Worm (Caenorhabditis elegans) whole organism, young adult: ENCODE results near the gene C14B9.3.

Source experiments
- B0035.1 ChIP-seq: sonication (generic microtip); optimal IDR thresholded peaks from 2 replicates; lab custom pipeline; 2016; ENCODE audit warnings: missing genetic modification characterization, mild to moderate bottlenecking, missing compliant biosample characterization, missing genotype, missing genetic modification reagents
- B0261.1 ChIP-seq: sonication (generic microtip); optimal IDR thresholded peaks from 2 replicates; lab custom pipeline; 2016; ENCODE audit warnings: mild to moderate bottlenecking, missing genetic modification characterization, moderate library complexity, missing compliant biosample characterization
- B0336.3 ChIP-seq: fragments of 200-800 bp; sonication (Bioruptor generic); IDR thresholded peaks from 2 replicates; pipeline ENCODE4 v1.3.6; 2022; ENCODE audit warnings: missing genetic modification characterization, missing compliant biosample characterization
- C17E4.6 ChIP-seq: fragments of 200-800 bp; sonication (Bioruptor generic); IDR thresholded peaks from 2 replicates; pipeline ENCODE4 v1.3.6; 2022; ENCODE audit warnings: missing genetic modification reagents, missing genetic modification characterization, missing compliant biosample characterization
- F22D6.2 ChIP-seq: sonication (generic microtip); optimal IDR thresholded peaks from 2 replicates; lab custom pipeline; 2016; ENCODE audit warnings: mild to moderate bottlenecking, missing genetic modification characterization, missing compliant biosample characterization
- F23B12.7 ChIP-seq: sonication (generic microtip); optimal IDR thresholded peaks from 2 replicates; lab custom pipeline; 2017; ENCODE audit warnings: missing genetic modification characterization, mild to moderate bottlenecking, missing compliant biosample characterization, antibody characterized with exemption, moderate library complexity; ENCODE audit not compliant: insufficient read depth
- F33H1.4 ChIP-seq: fragments of 200-800 bp; sonication (Bioruptor generic); IDR thresholded peaks from 2 replicates; pipeline ENCODE4 v1.3.6; 2022; ENCODE audit warnings: missing genetic modification reagents, missing genetic modification characterization, missing compliant biosample characterization
- F39B2.1 ChIP-seq: fragments of 200-800 bp; sonication (Bioruptor generic); IDR thresholded peaks from 2 replicates; pipeline ENCODE4 v1.3.6; 2022; ENCODE audit warnings: missing genetic modification reagents, missing genetic modification characterization, missing compliant biosample characterization
- F52B5.7 ChIP-seq: sonication (generic microtip); optimal IDR thresholded peaks from 2 replicates; lab custom pipeline; 2016; ENCODE audit warnings: mild to moderate bottlenecking, missing genetic modification characterization, missing compliant biosample characterization
- F57A8.1 ChIP-seq: fragments of 200-800 bp; sonication (Bioruptor generic); optimal IDR thresholded peaks from 2 replicates; lab custom pipeline; 2018; ENCODE audit warnings: mild to moderate bottlenecking, missing genetic modification characterization, moderate library complexity, missing compliant biosample characterization
- K11D2.4 ChIP-seq: fragments of 200-800 bp; sonication (Bioruptor generic); IDR thresholded peaks from 2 replicates; pipeline ENCODE4 v1.3.6; 2022; ENCODE audit warnings: missing genetic modification reagents, missing genetic modification characterization, missing compliant biosample characterization
- T26A5.8 ChIP-seq: sonication (generic microtip); optimal IDR thresholded peaks from 2 replicates; lab custom pipeline; 2016; ENCODE audit warnings: missing genetic modification characterization, missing compliant biosample characterization
- Y79H2A.3 ChIP-seq: fragments of 200-800 bp; sonication (Bioruptor generic); conservative IDR thresholded peaks from 2 replicates; pipeline ENCODE4 v1.3.6; 2022; ENCODE audit warnings: missing genetic modification reagents, missing genetic modification characterization, missing compliant biosample characterization
- ZK185.1 ChIP-seq: sonication (generic microtip); optimal IDR thresholded peaks from 2 replicates; lab custom pipeline; 2016; ENCODE audit warnings: mild to moderate bottlenecking, missing genetic modification characterization, missing compliant biosample characterization; ENCODE audit not compliant: poor library complexity, severe bottlenecking
- atf-7 ChIP-seq: sonication (generic microtip); optimal IDR thresholded peaks from 2 replicates; lab custom pipeline; 2017; ENCODE audit warnings: mild to moderate bottlenecking, missing genetic modification characterization, missing compliant biosample characterization
- attf-6 ChIP-seq: fragments of 200-800 bp; sonication (Bioruptor generic); IDR thresholded peaks from 2 replicates; pipeline ENCODE4 v1.3.6; 2022; ENCODE audit warnings: missing genetic modification reagents, missing genetic modification characterization, missing compliant biosample characterization
- bed-1 ChIP-seq: fragments of 200-800 bp; sonication (Bioruptor generic); IDR thresholded peaks from 2 replicates; pipeline ENCODE4 v1.3.6; 2022; ENCODE audit warnings: missing genetic modification reagents, missing genetic modification characterization, missing compliant biosample characterization
- bed-2 ChIP-seq: fragments of 200-800 bp; sonication (Bioruptor generic); IDR thresholded peaks from 2 replicates; pipeline ENCODE4 v1.3.6; 2022; ENCODE audit warnings: missing genetic modification reagents, missing genetic modification characterization, missing compliant biosample characterization
- cebp-2 ChIP-seq: fragments of 200-800 bp; sonication (Bioruptor generic); IDR thresholded peaks from 2 replicates; pipeline ENCODE4 v1.3.6; 2022; ENCODE audit warnings: missing genetic modification characterization, missing compliant biosample characterization
- ceh-40 ChIP-seq: fragments of 200-800 bp; sonication (Bioruptor generic); IDR thresholded peaks from 2 replicates; pipeline ENCODE4 v1.3.6; 2022; ENCODE audit warnings: missing genetic modification characterization, missing compliant biosample characterization
- ceh-58 ChIP-seq: fragments of 200-800 bp; sonication (Bioruptor generic); IDR thresholded peaks from 2 replicates; pipeline ENCODE4 v1.3.6; 2022; ENCODE audit warnings: missing genetic modification characterization, missing compliant biosample characterization
- egl-18 ChIP-seq: fragments of 200-800 bp; sonication (Bioruptor generic); IDR thresholded peaks from 2 replicates; pipeline ENCODE4 v1.3.6; 2022; ENCODE audit warnings: missing genetic modification reagents, missing genetic modification characterization, missing compliant biosample characterization
- egl-44 ChIP-seq: fragments of 200-800 bp; sonication (Bioruptor generic); IDR thresholded peaks from 2 replicates; pipeline ENCODE4 v1.3.6; 2022; ENCODE audit warnings: missing genetic modification reagents, missing genetic modification characterization, missing compliant biosample characterization
- fkh-3 ChIP-seq: sonication (generic microtip); optimal IDR thresholded peaks from 2 replicates; lab custom pipeline; 2016; ENCODE audit warnings: mild to moderate bottlenecking, missing genetic modification characterization, missing compliant biosample characterization
- hlh-12 ChIP-seq: sonication (generic microtip); optimal IDR thresholded peaks from 2 replicates; lab custom pipeline; 2016; ENCODE audit warnings: missing genetic modification characterization, missing compliant biosample characterization
- hmg-1.2 ChIP-seq: fragments of 200-800 bp; sonication (Bioruptor generic); IDR thresholded peaks from 2 replicates; pipeline ENCODE4 v1.3.6; 2022; ENCODE audit warnings: missing genetic modification reagents, missing genetic modification characterization, missing compliant biosample characterization
- hrde-1 ChIP-seq: sonication (generic microtip); optimal IDR thresholded peaks from 2 replicates; lab custom pipeline; 2016; ENCODE audit warnings: missing genetic modification characterization, mild to moderate bottlenecking, missing compliant biosample characterization, moderate library complexity, missing genotype, missing genetic modification reagents, borderline replicate concordance
- hsf-1 ChIP-seq: fragments of 200-800 bp; sonication (Bioruptor generic); IDR thresholded peaks from 2 replicates; pipeline ENCODE4 v1.3.6; 2022; ENCODE audit warnings: missing genetic modification reagents, missing genetic modification characterization, missing compliant biosample characterization
- lag-1 ChIP-seq: fragments of 200-800 bp; sonication (Bioruptor generic); IDR thresholded peaks from 2 replicates; pipeline ENCODE4 v1.3.6; 2022; ENCODE audit warnings: missing genetic modification reagents, missing genetic modification characterization, missing compliant biosample characterization
- let-526 ChIP-seq: fragments of 200-800 bp; sonication (Bioruptor generic); IDR thresholded peaks from 2 replicates; pipeline ENCODE4 v1.3.6; 2022; ENCODE audit warnings: missing genetic modification reagents, missing genetic modification characterization, missing compliant biosample characterization
- let-607 ChIP-seq, 2 experiments: fragments of 200-800 bp in 1 of 2; sonication (Bioruptor generic) in 1 of 2; sonication (generic microtip) in 1 of 2; optimal IDR thresholded peaks; 2 replicates each; lab custom pipeline; 2016 to 2018; ENCODE audit warnings: mild to moderate bottlenecking in 2 of 2, missing compliant biosample characterization in 2 of 2, missing genetic modification characterization in 2 of 2, moderate library complexity in 2 of 2, missing genotype in 1 of 2
- lin-26 ChIP-seq: fragments of 200-800 bp; sonication (Bioruptor generic); IDR thresholded peaks from 2 replicates; pipeline ENCODE4 v1.3.6; 2022; ENCODE audit warnings: missing genetic modification reagents, missing genetic modification characterization, missing compliant biosample characterization
- lin-35 ChIP-seq, 3 experiments: fragments of 150-350 bp in 2 of 3; sonication (generic microtip) in 1 of 3; optimal IDR thresholded peaks; 2 replicates each; lab custom pipeline; 2014 to 2018; ENCODE audit warnings: missing biosample characterization in 3 of 3, missing genetic modification characterization in 3 of 3, missing genetic modification reagents in 3 of 3
- lin-54 ChIP-seq: fragments of 200-800 bp; sonication (Bioruptor generic); optimal IDR thresholded peaks from 2 replicates; lab custom pipeline; 2018; ENCODE audit warnings: mild to moderate bottlenecking, missing genetic modification characterization, missing compliant biosample characterization
- madf-10 ChIP-seq: sonication (generic microtip); optimal IDR thresholded peaks from 2 replicates; lab custom pipeline; 2016; ENCODE audit warnings: mild to moderate bottlenecking, missing genetic modification characterization, missing compliant biosample characterization
- mes-4 ChIP-seq: sonication (generic microtip); optimal IDR thresholded peaks from 2 replicates; lab custom pipeline; 2016; ENCODE audit warnings: missing genotype, missing genetic modification characterization, missing compliant biosample characterization
- nfyb-1 ChIP-seq: fragments of 200-800 bp; sonication (Bioruptor generic); IDR thresholded peaks from 2 replicates; pipeline ENCODE4 v1.3.6; 2022; ENCODE audit warnings: missing genetic modification reagents, missing genetic modification characterization, missing compliant biosample characterization
- nhr-120 ChIP-seq: fragments of 200-800 bp; sonication (Bioruptor generic); IDR thresholded peaks from 2 replicates; pipeline ENCODE4 v1.3.6; 2022; ENCODE audit warnings: missing genetic modification characterization, missing compliant biosample characterization
- pbrm-1 ChIP-seq: fragments of 200-800 bp; sonication (Bioruptor generic); IDR thresholded peaks from 2 replicates; pipeline ENCODE4 v1.3.6; 2022; ENCODE audit warnings: missing genetic modification reagents, missing genetic modification characterization, missing compliant biosample characterization
- repo-1 ChIP-seq: sonication (generic microtip); optimal IDR thresholded peaks from 2 replicates; lab custom pipeline; 2017; ENCODE audit warnings: mild to moderate bottlenecking, missing genetic modification characterization, missing compliant biosample characterization
- snpc-1.3 ChIP-seq: sonication (generic microtip); optimal IDR thresholded peaks from 2 replicates; lab custom pipeline; 2017; ENCODE audit warnings: missing genetic modification characterization, mild to moderate bottlenecking, missing compliant biosample characterization, antibody characterized with exemption, moderate library complexity, missing genotype, missing genetic modification reagents; ENCODE audit not compliant: insufficient read depth
- snpc-4 ChIP-seq, 5 experiments: fragments of 150-350 bp in 1 of 5; sonication (generic microtip) in 4 of 5; optimal IDR thresholded peaks; 2 replicates each; lab custom pipeline; 2014 to 2018; ENCODE audit warnings: missing genetic modification characterization in 5 of 5, missing biosample characterization in 3 of 5, antibody characterized with exemption in 2 of 5, mild to moderate bottlenecking in 2 of 5, missing compliant biosample characterization in 2 of 5, missing genotype in 2 of 5, moderate library complexity in 2 of 5, missing genetic modification reagents in 1 of 5
- somi-1 ChIP-seq: fragments of 200-800 bp; sonication (Bioruptor generic); optimal IDR thresholded peaks from 2 replicates; lab custom pipeline; 2018; ENCODE audit warnings: mild to moderate bottlenecking, missing genetic modification characterization, missing compliant biosample characterization
- unc-130 ChIP-seq: sonication (generic microtip); optimal IDR thresholded peaks from 2 replicates; lab custom pipeline; 2016; ENCODE audit warnings: missing genetic modification reagents, missing genetic modification characterization, missing compliant biosample characterization
- unc-62 ChIP-seq: fragments of 150-350 bp; optimal IDR thresholded peaks from 2 replicates; lab custom pipeline; 2014; ENCODE audit warnings: missing biosample characterization, missing genetic modification reagents, missing genetic modification characterization
- ztf-22 ChIP-seq: fragments of 200-800 bp; sonication (Bioruptor generic); optimal IDR thresholded peaks from 2 replicates; lab custom pipeline; 2018; ENCODE audit warnings: mild to moderate bottlenecking, missing genetic modification characterization, moderate library complexity, missing compliant biosample characterization

Gene C14B9.3

ce11 chrIII:8109459-8110057 lies 968 bp downstream of the C14B9.3 start (continued):
- TF ChIP-seq madf-10 (tag; lab: Kevin White, UChicago) (peak; percentile 63), lin-35 (GFP tag; optimal IDR thresholded peaks at IDR 0.05; lab: Kevin White, UChicago) (peak in 2 of 3 experiments; percentile 4 to 81), lag-1 (GFP tag; lab: Robert Waterston, UW) (no peak), egl-44 (GFP tag; lab: Robert Waterston, UW) (peak; percentile 90), fkh-3 (peak; percentile 42), C17E4.6 (GFP tag; lab: Robert Waterston, UW) (peak; percentile 53; the same call in 1 of the 2 replicates), ceh-40 (0 out of 2 replicates have a peak, but pooled peaks have one; percentile 57), let-607 (tag; optimal IDR thresholded peaks at IDR 0.05; lab: Kevin White, UChicago) (peak; percentile 39 to 67), bed-2 (no peak), let-526 (GFP tag; lab: Robert Waterston, UW) (no peak), lin-26 (GFP tag; lab: Robert Waterston, UW) (peak; percentile 95), pbrm-1 (GFP tag; lab: Robert Waterston, UW) (peak; percentile 85), F52B5.7 (tag; lab: Kevin White, UChicago) (peak; percentile 47), ztf-22 (peak; percentile 14), lin-54 (GFP tag; lab: Kevin White, UChicago) (peak; percentile 72), hmg-1.2 (GFP tag; lab: Robert Waterston, UW) (peak; percentile 78), hrde-1 (tag; lab: Kevin White, UChicago) (peak; percentile 84), F23B12.7 (tag; lab: Kevin White, UChicago) (peak; percentile 91), repo-1 (tag; lab: Kevin White, UChicago) (peak; percentile 55), hlh-12 (tag; lab: Kevin White, UChicago) (no peak), nhr-120 (GFP tag; lab: Robert Waterston, UW) (no peak), B0035.1 (tag; lab: Kevin White, UChicago) (peak; percentile 62), B0336.3 (GFP tag; lab: Robert Waterston, UW) (peak; percentile 54; the same call in 1 of the 2 replicates), mes-4 (tag; lab: Kevin White, UChicago) (peak; percentile 76), snpc-1.3 (tag; lab: Kevin White, UChicago) (peak; percentile 69), attf-6 (GFP tag; lab: Robert Waterston, UW) (peak; percentile 69; the same call in 1 of the 2 replicates), F22D6.2 (tag; lab: Kevin White, UChicago) (peak; percentile 17), ceh-58 (no peak), F39B2.1 (GFP tag; lab: Robert Waterston, UW) (no peak), nfyb-1 (GFP tag; lab: Robert Waterston, UW) (peak; percentile 86), F57A8.1 (GFP tag; lab: Kevin White, UChicago) (peak; percentile 40), unc-130 (GFP tag; lab: Kevin White, UChicago) (peak; percentile 42), B0261.1 (tag; lab: Kevin White, UChicago) (peak; percentile 93), somi-1 (GFP tag; lab: Kevin White, UChicago) (no peak), bed-1 (GFP tag; lab: Robert Waterston, UW) (no peak), egl-18 (GFP tag; lab: Robert Waterston, UW) (no peak), atf-7 (tag; lab: Kevin White, UChicago) (peak; percentile 19), unc-62 (GFP tag; lab: Kevin White, UChicago) (no peak), F33H1.4 (GFP tag; lab: Robert Waterston, UW) (peak; percentile 61), Y79H2A.3 (GFP tag; lab: Robert Waterston, UW) (no peak), T26A5.8 (tag; lab: Kevin White, UChicago) (peak; percentile 61), snpc-4 (GFP tag; optimal IDR thresholded peaks at IDR 0.05; lab: Kevin White, UChicago) (peak; percentile 81), snpc-4 (tag; optimal IDR thresholded peaks at IDR 0.05; lab: Kevin White, UChicago) (peak; percentile 36 to 76 (median 64)), cebp-2 (GFP tag; lab: Robert Waterston, UW) (0 out of 2 replicates have a peak, but pooled peaks have one; percentile 83), ZK185.1 (tag; lab: Kevin White, UChicago) (peak; percentile 59), K11D2.4 (GFP tag; lab: Robert Waterston, UW) (peak; percentile 61), hsf-1 (GFP tag; lab: Robert Waterston, UW) (0 out of 2 replicates have a peak, but pooled peaks have one; percentile 14)
